Fruit fly (Drosophila melanogaster) S2 (cell line): ENCODE results near the gene mh.

Source experiments
- CG8478 ChIP-seq: fragments of >200 bp; optimal IDR thresholded peaks from 2 replicates; lab custom pipeline; 2018
- CTCF ChIP-seq, 2 experiments: fragments of >200 bp; optimal IDR thresholded peaks; 2 replicates each; lab custom pipeline; 2018

dm6 chrX:15453121-15453520, 22.1 kb downstream of the mh start, which contains the start of gene CG11655:
- TF ChIP-seq CG8478 (lab: Kevin White, UChicago) (no peak), CTCF (optimal IDR thresholded peaks at IDR 0.05; lab: Kevin White, UChicago) (no peak)
